Fruit fly (Drosophila melanogaster): ENCODE measurements around the gene kud.

The kud gene

DNA sequence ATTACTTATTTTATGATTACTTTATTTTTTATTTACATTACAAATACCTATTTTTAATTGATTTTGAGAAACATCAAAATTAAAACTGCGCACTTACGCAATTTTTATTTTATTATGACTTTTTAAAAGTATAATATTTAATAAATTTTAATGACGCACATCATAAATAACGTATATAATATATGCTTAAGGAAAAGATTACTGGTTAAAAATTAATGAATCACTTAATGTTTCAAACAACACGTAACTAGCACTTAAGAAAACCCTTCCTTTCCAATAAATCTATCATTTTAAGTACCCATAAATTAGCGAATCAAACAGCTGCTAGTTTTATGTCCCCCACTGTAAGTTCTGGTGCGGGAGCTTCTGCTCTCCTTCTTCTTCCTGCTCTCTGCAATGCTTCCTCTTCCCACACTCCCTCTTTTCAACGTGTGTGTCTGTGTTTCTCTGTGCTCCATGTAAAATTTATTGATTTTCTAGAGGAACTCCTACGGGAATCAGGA, 37.9 kb downstream of the kud start (continued):
- TF ChIP-seq Ets21C (GFP tag; optimal IDR thresholded peaks at IDR 0.05) (peak; percentile 37), Hr4 (GFP tag; optimal IDR thresholded peaks at IDR 0.05) (peak; percentile 66), CG31627 (GFP tag; optimal IDR thresholded peaks at IDR 0.05) (peak; percentile 57), CG8119 (GFP tag; IDR thresholded peaks at IDR 0.05) (peak; percentile 84), CG8319 (GFP tag; optimal IDR thresholded peaks at IDR 0.05) (peak; percentile 65), CG1621 (tag; optimal IDR thresholded peaks at IDR 0.05) (peak; percentile 53), CG9139 (GFP tag; optimal IDR thresholded peaks at IDR 0.05) (peak; percentile 72), Lpt (GFP tag; optimal IDR thresholded peaks at IDR 0.05) (peak; percentile 70), Eip75B (GFP tag; optimal IDR thresholded peaks at IDR 0.05) (peak; percentile 7)

DNA sequence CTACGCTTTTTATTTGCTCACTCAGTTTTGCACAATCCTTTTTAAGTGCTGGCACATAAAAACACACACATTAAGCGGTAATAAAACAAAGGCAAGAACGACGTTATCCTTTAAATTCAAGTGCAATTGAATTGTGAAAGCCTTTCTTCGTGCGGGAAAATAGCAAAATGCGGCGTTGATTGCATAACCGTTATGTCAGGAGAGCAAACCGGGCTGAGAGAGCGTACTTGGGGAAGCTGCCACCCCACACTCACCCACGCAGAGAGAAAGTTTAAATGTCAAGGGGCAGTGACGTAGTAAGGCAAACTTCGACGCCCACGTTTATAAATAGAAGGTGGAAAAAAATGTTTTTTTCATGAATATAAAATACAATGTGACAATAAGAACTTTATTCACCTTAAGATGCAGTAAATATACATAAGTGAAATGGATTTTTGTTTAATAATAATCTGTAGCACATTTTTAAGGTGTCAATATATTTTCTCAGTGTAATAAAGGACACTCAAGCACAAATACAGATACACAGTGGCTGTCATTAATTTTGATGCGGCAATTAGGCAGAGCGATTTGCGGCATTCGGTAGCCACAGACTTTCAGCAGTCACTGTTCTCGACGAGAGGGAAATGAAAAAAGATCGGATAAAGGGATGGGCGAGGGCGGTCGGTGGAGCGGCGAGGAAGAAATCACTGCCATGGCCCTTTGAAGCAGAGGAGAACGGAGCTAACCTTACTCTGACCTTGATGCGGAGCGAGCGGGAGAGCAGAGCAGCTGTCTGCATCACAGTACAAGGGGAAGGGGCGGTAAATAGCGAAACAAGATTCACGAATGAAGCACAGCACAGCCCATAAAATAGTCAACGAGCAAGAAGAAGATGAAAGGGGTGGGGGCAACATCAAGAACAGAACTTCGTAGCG, 38.7 kb downstream of the kud start:
- TF ChIP-seq fkh (GFP tag; optimal IDR thresholded peaks at IDR 0.05) (no peak), acj6 (GFP tag; optimal IDR thresholded peaks at IDR 0.05) (peak; percentile 51), CG7368 (GFP tag; optimal IDR thresholded peaks at IDR 0.05) (peak; percentile 24), ss (GFP tag; optimal IDR thresholded peaks at IDR 0.05) (peak; percentile 6 to 8), Lpt (GFP tag; optimal IDR thresholded peaks at IDR 0.05) (no peak), Ets21C (GFP tag; optimal IDR thresholded peaks at IDR 0.05) (peak; percentile 14), Eip75B (GFP tag; optimal IDR thresholded peaks at IDR 0.05) (peak; percentile 65), Hr4 (GFP tag; optimal IDR thresholded peaks at IDR 0.05) (peak; percentile 38), CG6792 (GFP tag; optimal IDR thresholded peaks at IDR 0.05) (peak; percentile 39), pdm3 (GFP tag; optimal IDR thresholded peaks at IDR 0.05) (peak; percentile 56), CG8632 (GFP tag; optimal IDR thresholded peaks at IDR 0.05) (peak; percentile 62), CG34406 (GFP tag; optimal IDR thresholded peaks at IDR 0.05) (peak; percentile 35), CG6854 (GFP tag; optimal IDR thresholded peaks at IDR 0.05) (no peak), Hr38 (GFP tag; optimal IDR thresholded peaks at IDR 0.05) (no peak), net (GFP tag; optimal IDR thresholded peaks at IDR 0.05) (no peak), Sox14 (GFP tag; optimal IDR thresholded peaks at IDR 0.05) (peak; percentile 34), CG8319 (GFP tag; optimal IDR thresholded peaks at IDR 0.05) (no peak), eg (GFP tag; IDR thresholded peaks at IDR 0.05) (no peak), dac (GFP tag; optimal IDR thresholded peaks at IDR 0.05) (no peak), CG15336 (GFP tag; IDR thresholded peaks at IDR 0.05) (0 out of 2 replicates have a peak, but pooled peaks have one; percentile 20), CG11902 (GFP tag; optimal IDR thresholded peaks at IDR 0.05) (no peak), Sox15 (GFP tag; optimal IDR thresholded peaks at IDR 0.05) (peak; percentile 9), fd59A (GFP tag; optimal IDR thresholded peaks at IDR 0.05) (peak; percentile 29), CG31627 (GFP tag; optimal IDR thresholded peaks at IDR 0.05) (peak; percentile 26), CG9139 (GFP tag; optimal IDR thresholded peaks at IDR 0.05) (peak; percentile 42), CG6276 (GFP tag; optimal IDR thresholded peaks at IDR 0.05) (no peak), CG10631 (GFP tag; optimal IDR thresholded peaks at IDR 0.05) (peak; percentile 56), CG3919 (GFP tag; optimal IDR thresholded peaks at IDR 0.05) (peak; percentile 48), CG11762 (GFP tag; optimal IDR thresholded peaks at IDR 0.05; ENCODE audit: insufficient read depth) (no peak), Eip78C (GFP tag) (peak; percentile 86), Sox102F (GFP tag; optimal IDR thresholded peaks at IDR 0.05) (peak; percentile 52), Ets96B (tag; optimal IDR thresholded peaks at IDR 0.05) (peak; percentile 71), achi (GFP tag; optimal IDR thresholded peaks at IDR 0.05) (peak; percentile 51), Blimp-1 (GFP tag; optimal IDR thresholded peaks at IDR 0.05) (peak; percentile 76), CG4318 (GFP tag; optimal IDR thresholded peaks at IDR 0.05) (no peak), CG16779 (tag; optimal IDR thresholded peaks at IDR 0.05) (no peak), topi (GFP tag; optimal IDR thresholded peaks at IDR 0.05) (peak; percentile 56), cyc (GFP tag; optimal IDR thresholded peaks at IDR 0.05) (peak; percentile 36), CG3032 (tag; optimal IDR thresholded peaks at IDR 0.05) (peak; percentile 64), fd85E (GFP tag; optimal IDR thresholded peaks at IDR 0.05) (no peak), Smox (GFP tag; optimal IDR thresholded peaks at IDR 0.05) (peak; percentile 44), esn (GFP tag; optimal IDR thresholded peaks at IDR 0.05) (peak; percentile 49), CG6163 (GFP tag; IDR thresholded peaks at IDR 0.05) (peak; percentile 30; the same call in 1 of the 3 replicates), salr (GFP tag; optimal IDR thresholded peaks at IDR 0.05) (peak; percentile 48 to 55)
